Fruit fly (Drosophila melanogaster) whole organism, embryonic: ENCODE measurements around the gene CG13949.

Experiments used
- Abd-B ChIP-seq: fragments of 200-800 bp; sonication (Bioruptor generic); optimal IDR thresholded peaks from 2 replicates; lab custom pipeline; 2018; ENCODE audit warnings: missing biosample characterization, mild to moderate bottlenecking, missing genetic modification characterization, moderate library complexity
- Bteb2 ChIP-seq: fragments of 200-800 bp; sonication (Bioruptor generic); optimal IDR thresholded peaks from 2 replicates; lab custom pipeline; 2016; ENCODE audit warnings: missing biosample characterization, missing genetic modification characterization
- CG1024 ChIP-seq: fragments of 200-800 bp; sonication (Bioruptor generic); IDR thresholded peaks from 2 replicates; pipeline ENCODE4 v1.3.6; 2022; ENCODE audit warnings: missing biosample characterization, missing genetic modification characterization
- CG11456 ChIP-seq: fragments of 200-800 bp; sonication (Bioruptor generic); IDR thresholded peaks from 3 replicates; pipeline ENCODE4 v1.3.6; 2022; ENCODE audit warnings: missing biosample characterization, missing genetic modification characterization
- CG11695 ChIP-seq: fragments of 200-800 bp; sonication (Bioruptor generic); IDR thresholded peaks from 3 replicates; pipeline ENCODE4 v1.3.6; 2022; ENCODE audit warnings: missing biosample characterization, missing genetic modification characterization
- CG14710 ChIP-seq: fragments of 200-800 bp; sonication (Bioruptor generic); optimal IDR thresholded peaks from 3 replicates; lab custom pipeline; 2019; ENCODE audit warnings: missing biosample characterization, mild to moderate bottlenecking, missing genetic modification characterization, moderate library complexity
- CG15269 ChIP-seq: fragments of 200-800 bp; sonication (Bioruptor generic); optimal IDR thresholded peaks from 2 replicates; lab custom pipeline; 2018; ENCODE audit warnings: missing biosample characterization, mild to moderate bottlenecking, missing genetic modification characterization, moderate library complexity
- CG17802 ChIP-seq: fragments of 200-800 bp; sonication (Bioruptor generic); optimal IDR thresholded peaks from 2 replicates; lab custom pipeline; 2018; ENCODE audit warnings: missing biosample characterization, mild to moderate bottlenecking, missing genetic modification characterization, moderate library complexity
- CG18764 ChIP-seq: fragments of 200-800 bp; sonication (Bioruptor generic); optimal IDR thresholded peaks from 3 replicates; lab custom pipeline; 2016; ENCODE audit warnings: missing biosample characterization, missing genetic modification characterization
- CG2120 ChIP-seq: fragments of 200-800 bp; sonication (Bioruptor generic); optimal IDR thresholded peaks from 3 replicates; lab custom pipeline; 2016; ENCODE audit warnings: missing biosample characterization, missing genetic modification characterization
- CG2129 ChIP-seq: fragments of 200-800 bp; sonication (Bioruptor generic); IDR thresholded peaks from 2 replicates; pipeline ENCODE4 v1.3.6; 2022; ENCODE audit warnings: missing biosample characterization, missing genetic modification characterization; ENCODE audit not compliant: partially characterized antibody
- CG31441 ChIP-seq: fragments of 200-800 bp; sonication (Bioruptor generic); IDR thresholded peaks from 2 replicates; pipeline ENCODE4 v1.3.6; 2022; ENCODE audit warnings: missing biosample characterization, missing genetic modification characterization
- CG4854 ChIP-seq: fragments of 200-800 bp; sonication (Bioruptor generic); optimal IDR thresholded peaks from 2 replicates; lab custom pipeline; 2016; ENCODE audit warnings: missing biosample characterization, missing genetic modification characterization, inconsistent platforms
- CG7745 ChIP-seq: fragments of 200-800 bp; sonication (Bioruptor generic); optimal IDR thresholded peaks from 2 replicates; lab custom pipeline; 2018; ENCODE audit warnings: missing biosample characterization, mild to moderate bottlenecking, missing genetic modification characterization, moderate library complexity
- CG8388 ChIP-seq: fragments of 200-800 bp; sonication (Bioruptor generic); optimal IDR thresholded peaks from 2 replicates; lab custom pipeline; 2019; ENCODE audit warnings: missing biosample characterization, mild to moderate bottlenecking, missing genetic modification characterization, moderate library complexity
- CG8765 ChIP-seq: fragments of 200-800 bp; sonication (Bioruptor generic); IDR thresholded peaks from 2 replicates; pipeline ENCODE4 v1.3.6; 2022; ENCODE audit warnings: missing biosample characterization, missing genetic modification characterization
- CG8944 ChIP-seq: fragments of 200-800 bp; sonication (Bioruptor generic); optimal IDR thresholded peaks from 3 replicates; lab custom pipeline; 2016; ENCODE audit warnings: missing biosample characterization, missing genetic modification characterization
- Dip3 ChIP-seq: fragments of 200-800 bp; sonication (Bioruptor generic); optimal IDR thresholded peaks from 3 replicates; lab custom pipeline; 2016; ENCODE audit warnings: missing biosample characterization, missing genetic modification characterization
- Elba2 ChIP-seq: fragments of 200-800 bp; sonication (Bioruptor generic); optimal IDR thresholded peaks from 3 replicates; lab custom pipeline; 2016; ENCODE audit warnings: missing biosample characterization, missing genetic modification characterization
- Fer2 ChIP-seq: fragments of 200-800 bp; sonication (Bioruptor generic); optimal IDR thresholded peaks from 2 replicates; lab custom pipeline; 2018; ENCODE audit warnings: missing biosample characterization, mild to moderate bottlenecking, missing genetic modification characterization, moderate library complexity
- Gsc ChIP-seq: fragments of 200-800 bp; sonication (Bioruptor generic); IDR thresholded peaks from 2 replicates; pipeline ENCODE4 v1.3.6; 2022; ENCODE audit warnings: missing biosample characterization, missing genetic modification characterization
- Hand ChIP-seq: fragments of 200-800 bp; sonication (Bioruptor generic); optimal IDR thresholded peaks from 2 replicates; lab custom pipeline; 2017; ENCODE audit warnings: mild to moderate bottlenecking, missing biosample characterization, missing genetic modification reagents, missing genetic modification characterization
- Hmr ChIP-seq: fragments of 200-800 bp; sonication (Bioruptor generic); optimal IDR thresholded peaks from 3 replicates; lab custom pipeline; 2017; ENCODE audit warnings: mild to moderate bottlenecking, missing biosample characterization, missing genetic modification reagents, missing genetic modification characterization
- Hr3 ChIP-seq: fragments of 200-800 bp; sonication (Bioruptor generic); optimal IDR thresholded peaks from 3 replicates; lab custom pipeline; 2016; ENCODE audit warnings: missing biosample characterization, missing genetic modification characterization
- Mrtf ChIP-seq: fragments of 200-800 bp; sonication (Bioruptor generic); IDR thresholded peaks from 3 replicates; pipeline ENCODE4 v1.3.6; 2022; ENCODE audit warnings: missing biosample characterization, missing genetic modification characterization
- Nf-YC ChIP-seq: fragments of 200-800 bp; optimal IDR thresholded peaks from 3 replicates; lab custom pipeline; 2019; ENCODE audit warnings: missing biosample characterization, mild to moderate bottlenecking, missing genetic modification characterization, moderate library complexity
- Opbp ChIP-seq: fragments of 200-800 bp; sonication (Bioruptor generic); IDR thresholded peaks from 3 replicates; pipeline ENCODE4 v1.3.6; 2022; ENCODE audit warnings: missing biosample characterization, missing genetic modification characterization; ENCODE audit not compliant: partially characterized antibody
- Optix ChIP-seq: fragments of 200-800 bp; sonication (Bioruptor generic); IDR thresholded peaks from 3 replicates; pipeline ENCODE4 v1.3.6; 2022; ENCODE audit warnings: missing biosample characterization, missing genetic modification characterization
- Poxn ChIP-seq: fragments of 200-800 bp; sonication (Bioruptor generic); IDR thresholded peaks from 2 replicates; pipeline ENCODE4 v1.3.6; 2022; ENCODE audit warnings: missing biosample characterization, missing genetic modification characterization
- YL-1 ChIP-seq: fragments of 200-800 bp; sonication (Bioruptor generic); optimal IDR thresholded peaks from 3 replicates; lab custom pipeline; 2017; ENCODE audit warnings: missing biosample characterization, mild to moderate bottlenecking, missing genetic modification characterization
- amos ChIP-seq: fragments of 200-800 bp; sonication (Bioruptor generic); IDR thresholded peaks from 2 replicates; pipeline ENCODE4 v1.3.6; 2022; ENCODE audit warnings: missing biosample characterization, missing genetic modification characterization; ENCODE audit not compliant: partially characterized antibody
- bcd ChIP-seq: fragments of 200-800 bp; sonication (Bioruptor generic); optimal IDR thresholded peaks from 2 replicates; lab custom pipeline; 2017; ENCODE audit warnings: missing biosample characterization, mild to moderate bottlenecking, missing genetic modification characterization
- btn ChIP-seq: fragments of 200-800 bp; sonication (Bioruptor generic); optimal IDR thresholded peaks from 2 replicates; lab custom pipeline; 2016; ENCODE audit warnings: missing biosample characterization, missing genetic modification characterization
- crol ChIP-seq: fragments of 200-800 bp; sonication (Bioruptor generic); IDR thresholded peaks from 2 replicates; pipeline ENCODE4 v1.3.6; 2022; ENCODE audit warnings: missing biosample characterization, missing genetic modification characterization
- ems ChIP-seq: fragments of 200-800 bp; sonication (Bioruptor generic); optimal IDR thresholded peaks from 3 replicates; lab custom pipeline; 2016; ENCODE audit warnings: missing biosample characterization, missing genetic modification characterization
- eve ChIP-seq, 2 experiments: fragments of >200 bp; optimal IDR thresholded peaks; 2 replicates each; lab custom pipeline; 2017; ENCODE audit warnings: missing biosample characterization in 2 of 2, missing genetic modification characterization in 2 of 2
- fd3F ChIP-seq: fragments of 200-800 bp; sonication (Bioruptor generic); optimal IDR thresholded peaks from 2 replicates; lab custom pipeline; 2018; ENCODE audit warnings: missing biosample characterization, mild to moderate bottlenecking, missing genetic modification characterization, moderate library complexity
- fru ChIP-seq: fragments of >200 bp; optimal IDR thresholded peaks from 2 replicates; lab custom pipeline; 2017
- gcm2 ChIP-seq: fragments of 200-800 bp; sonication (Bioruptor generic); optimal IDR thresholded peaks from 2 replicates; lab custom pipeline; 2016; ENCODE audit warnings: missing biosample characterization, missing genetic modification characterization
- h ChIP-seq: fragments of >200 bp; optimal IDR thresholded peaks from 2 replicates; lab custom pipeline; 2017
- insv ChIP-seq, 2 experiments: fragments of 200-800 bp; sonication (Bioruptor generic); optimal IDR thresholded peaks; 3 replicates each; lab custom pipeline; 2016 to 2018; ENCODE audit warnings: missing biosample characterization in 2 of 2, missing genetic modification characterization in 2 of 2
- klu ChIP-seq: fragments of 200-800 bp; sonication (Bioruptor generic); IDR thresholded peaks from 2 replicates; pipeline ENCODE4 v1.3.6; 2022; ENCODE audit warnings: missing biosample characterization, missing genetic modification characterization
- lab ChIP-seq: fragments of 200-800 bp; sonication (Bioruptor generic); optimal IDR thresholded peaks from 3 replicates; lab custom pipeline; 2017; ENCODE audit warnings: missing biosample characterization, missing genetic modification characterization, mild to moderate bottlenecking, moderate library complexity, missing genetic modification reagents
- lola ChIP-seq, 3 experiments: fragments of >200 bp in 2 of 3; fragments of 200-800 bp in 1 of 3; sonication (Bioruptor generic) in 1 of 3; optimal IDR thresholded peaks; 2 replicates each; lab custom pipeline; 2017 to 2019; ENCODE audit warnings: missing biosample characterization in 3 of 3, missing genetic modification characterization in 3 of 3, mild to moderate bottlenecking in 1 of 3, moderate library complexity in 1 of 3
- mld ChIP-seq: fragments of 200-800 bp; sonication (Bioruptor generic); IDR thresholded peaks from 3 replicates; pipeline ENCODE4 v1.3.6; 2022; ENCODE audit warnings: missing biosample characterization, missing genetic modification characterization; ENCODE audit not compliant: partially characterized antibody
- pan ChIP-seq, 4 experiments: fragments of >200 bp in 3 of 4; fragments of 200-800 bp in 1 of 4; sonication (Bioruptor generic) in 1 of 4; optimal IDR thresholded peaks in 3 of 4; IDR thresholded peaks in 1 of 4; 2 replicates each; pipeline versions ENCODE4 v1.3.6 to Lab custom; 2017 to 2022; ENCODE audit warnings: missing biosample characterization in 2 of 4, missing genetic modification characterization in 2 of 4, mixed read lengths in 1 of 4
- pita ChIP-seq: fragments of 200-800 bp; sonication (Bioruptor generic); optimal IDR thresholded peaks from 2 replicates; lab custom pipeline; 2017; ENCODE audit warnings: missing biosample characterization, mild to moderate bottlenecking, missing genetic modification characterization
- sr ChIP-seq: fragments of 200-800 bp; sonication (Bioruptor generic); IDR thresholded peaks from 3 replicates; pipeline ENCODE4 v1.3.6; 2022; ENCODE audit warnings: missing biosample characterization, missing genetic modification characterization
- stc ChIP-seq: fragments of 200-800 bp; sonication (Bioruptor generic); IDR thresholded peaks from 2 replicates; pipeline ENCODE4 v1.3.6; 2022; ENCODE audit warnings: missing biosample characterization, missing genetic modification characterization
- wdn ChIP-seq: fragments of 200-800 bp; sonication (Bioruptor generic); IDR thresholded peaks from 2 replicates; pipeline ENCODE4 v1.3.6; 2022; ENCODE audit warnings: missing biosample characterization, missing genetic modification characterization

Gene CG13949

DNA sequence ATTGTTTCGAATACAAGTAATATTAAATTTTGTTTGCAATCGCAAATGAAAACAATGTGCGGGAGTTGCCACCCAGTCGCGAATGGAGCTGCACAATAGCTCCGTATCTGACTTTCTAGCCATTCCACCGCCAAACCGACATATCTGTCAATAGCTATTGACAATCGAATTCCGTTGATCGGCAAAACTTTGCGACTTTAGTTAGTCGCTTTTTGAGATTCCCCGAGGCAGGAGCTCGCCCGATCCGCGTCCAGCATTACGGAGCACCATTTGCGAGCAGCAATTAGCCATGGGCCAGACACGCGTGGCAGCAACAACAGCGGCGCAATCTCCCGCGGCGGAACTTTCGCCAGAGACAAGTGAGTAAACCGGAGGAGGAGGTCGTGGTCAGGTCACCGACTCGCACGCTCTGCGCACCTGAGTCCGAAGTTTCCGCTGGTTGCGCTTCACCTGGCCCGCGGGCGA, 2.5 kb upstream of the CG13949 start, which contains the start of the genes CG4291 and kraken (continued):
- TF ChIP-seq Hr3 (GFP tag; lab: Kevin White, UChicago) (peak; percentile 20), pan (optimal IDR thresholded peaks at IDR 0.05; lab: Kevin White, UChicago) (no peak), pan (GFP tag; optimal IDR thresholded peaks at IDR 0.05 in 1 of 2, IDR thresholded peaks at IDR 0.05 in 1 of 2) (peak in 1 of 2 experiments; percentile 46), h (lab: Kevin White, UChicago) (no peak), klu (GFP tag; lab: Robert Waterston, UW) (peak; percentile 47; the same call in 1 of the 2 replicates), YL-1 (GFP tag; lab: Kevin White, UChicago) (peak; percentile 50), eve (GFP tag; optimal IDR thresholded peaks at IDR 0.05; lab: Kevin White, UChicago) (no peak), CG17802 (tag; lab: Kevin White, UChicago) (no peak), CG18764 (GFP tag; lab: Kevin White, UChicago) (no peak), CG11456 (GFP tag; lab: Robert Waterston, UW) (peak; percentile 84), CG8944 (GFP tag; lab: Kevin White, UChicago) (peak; percentile 43), CG4854 (GFP tag; lab: Kevin White, UChicago) (no peak), CG15269 (tag; lab: Kevin White, UChicago) (peak; percentile 61), Poxn (no peak), Abd-B (GFP tag; lab: Kevin White, UChicago) (no peak), Opbp (peak; percentile 70), stc (no peak), CG1024 (GFP tag; lab: Robert Waterston, UW) (0 out of 2 replicates have a peak, but pooled peaks have one; percentile 2), Gsc (GFP tag; lab: Robert Waterston, UW) (no peak), Fer2 (tag; lab: Kevin White, UChicago) (peak; percentile 13), mld (GFP tag; lab: Robert Waterston, UW) (no peak), CG7745 (tag; lab: Kevin White, UChicago) (no peak), fru (lab: Kevin White, UChicago) (no peak), fd3F (GFP tag; lab: Kevin White, UChicago) (peak; percentile 39), Bteb2 (GFP tag; lab: Kevin White, UChicago) (peak; percentile 54), btn (no peak), Elba2 (GFP tag; lab: Kevin White, UChicago) (no peak), CG2129 (GFP tag; lab: Robert Waterston, UW) (no peak), crol (GFP tag; lab: Robert Waterston, UW) (0 out of 2 replicates have a peak, but pooled peaks have one; percentile 9), pita (GFP tag; lab: Kevin White, UChicago) (no peak), CG8765 (GFP tag; lab: Robert Waterston, UW) (no peak), CG14710 (tag; lab: Kevin White, UChicago) (peak; percentile 50), ems (peak; percentile 45), Dip3 (GFP tag; lab: Kevin White, UChicago) (peak; percentile 51), amos (GFP tag; lab: Robert Waterston, UW) (peak; percentile 36; the same call in 1 of the 2 replicates), Hand (GFP tag; lab: Kevin White, UChicago) (no peak), Mrtf (no peak; the same call in 2 of the 3 replicates), lola (GFP tag; optimal IDR thresholded peaks at IDR 0.05; lab: Kevin White, UChicago) (peak in 1 of 3 experiments; percentile 4), CG31441 (GFP tag; lab: Robert Waterston, UW) (peak; percentile 49; the same call in 1 of the 2 replicates), wdn (GFP tag; lab: Robert Waterston, UW) (peak; percentile 67), lab (GFP tag; lab: Kevin White, UChicago) (peak; percentile 79), CG2120 (GFP tag; lab: Kevin White, UChicago) (peak; percentile 84), gcm2 (GFP tag; lab: Kevin White, UChicago) (no peak), Nf-YC (peak; percentile 61), Optix (no peak), CG11695 (GFP tag; lab: Robert Waterston, UW) (no peak), insv (GFP tag; optimal IDR thresholded peaks at IDR 0.05; lab: Kevin White, UChicago) (peak in 1 of 2 experiments; percentile 12), bcd (GFP tag; lab: Kevin White, UChicago) (no peak), CG8388 (peak; percentile 3), sr (GFP tag; lab: Robert Waterston, UW) (no peak), Hmr (GFP tag; lab: Kevin White, UChicago) (peak; percentile 72)
